Fruit fly (Drosophila melanogaster) whole organism, pupa: Measurements from ENCODE around the gene CG8952.

ENCODE experiments used
- CG10348 ChIP-seq: fragments of 200-800 bp; sonication (Bioruptor generic); IDR thresholded peaks from 2 replicates; pipeline ENCODE4 v1.3.6; 2022; ENCODE audit warnings: missing biosample characterization, missing genetic modification characterization
- CG12605 ChIP-seq: fragments of 200-800 bp; sonication (Bioruptor generic); IDR thresholded peaks from 2 replicates; pipeline ENCODE4 v1.3.6; 2022; ENCODE audit warnings: missing biosample characterization, missing genetic modification characterization
- CG13204 ChIP-seq: fragments of 200-800 bp; sonication (Bioruptor generic); optimal IDR thresholded peaks from 2 replicates; lab custom pipeline; 2018; ENCODE audit warnings: missing biosample characterization, mild to moderate bottlenecking, missing genetic modification characterization, moderate library complexity
- CG32121 ChIP-seq: fragments of 200-800 bp; sonication (Bioruptor generic); IDR thresholded peaks from 2 replicates; pipeline ENCODE4 v1.3.6; 2022; ENCODE audit warnings: missing biosample characterization, missing genetic modification characterization
- CG34367 ChIP-seq: fragments of 200-800 bp; sonication (Bioruptor generic); optimal IDR thresholded peaks from 2 replicates; lab custom pipeline; 2018; ENCODE audit warnings: missing biosample characterization, mild to moderate bottlenecking, missing genetic modification characterization
- CG4496 ChIP-seq: fragments of 200-800 bp; sonication (Bioruptor generic); IDR thresholded peaks from 3 replicates; pipeline ENCODE4 v1.3.6; 2022; ENCODE audit warnings: missing biosample characterization, missing genetic modification characterization
- CG8301 ChIP-seq: fragments of 200-800 bp; sonication (Bioruptor generic); optimal IDR thresholded peaks from 2 replicates; lab custom pipeline; 2018; ENCODE audit warnings: missing biosample characterization, mild to moderate bottlenecking, missing genetic modification characterization
- CG9948 ChIP-seq: fragments of 200-800 bp; sonication (Bioruptor generic); optimal IDR thresholded peaks from 2 replicates; lab custom pipeline; 2018; ENCODE audit warnings: missing biosample characterization, mild to moderate bottlenecking, missing genetic modification characterization, moderate library complexity
- D1 ChIP-seq: fragments of 200-800 bp; sonication (Bioruptor generic); optimal IDR thresholded peaks from 2 replicates; lab custom pipeline; 2018; ENCODE audit warnings: missing biosample characterization, mild to moderate bottlenecking, missing genetic modification characterization, moderate library complexity
- Ets98B ChIP-seq: fragments of 200-800 bp; sonication (Bioruptor generic); IDR thresholded peaks from 2 replicates; pipeline ENCODE4 v1.3.6; 2022; ENCODE audit warnings: missing biosample characterization, missing genetic modification characterization
- Pif1A ChIP-seq: fragments of 200-800 bp; sonication (Bioruptor generic); optimal IDR thresholded peaks from 3 replicates; lab custom pipeline; 2016; ENCODE audit warnings: missing biosample characterization, missing genetic modification characterization
- gl ChIP-seq: fragments of 200-800 bp; sonication (Bioruptor generic); optimal IDR thresholded peaks from 2 replicates; lab custom pipeline; 2018; ENCODE audit warnings: missing biosample characterization, mild to moderate bottlenecking, missing genetic modification characterization

DNA sequence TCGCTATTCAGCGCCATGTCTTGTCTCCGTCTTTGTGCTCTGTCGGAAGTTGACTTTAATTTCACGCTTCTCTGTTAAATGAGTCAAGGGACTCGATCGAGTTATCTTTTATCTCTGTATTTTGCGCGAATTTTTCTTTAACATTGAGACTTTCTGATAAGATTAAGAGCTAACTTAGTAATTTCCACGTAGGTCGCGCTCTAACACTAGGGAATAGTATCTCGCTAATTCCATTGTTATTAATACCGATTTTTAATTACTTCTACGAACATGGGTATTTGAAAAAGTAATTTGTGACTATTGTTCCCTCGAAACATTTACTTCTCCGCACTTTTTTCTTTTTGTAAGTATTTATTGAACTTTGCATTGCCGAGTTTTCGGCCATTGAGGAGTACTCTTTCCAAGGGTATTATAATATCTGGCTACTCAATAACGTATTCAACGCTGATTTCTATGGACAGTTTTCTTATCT is at the start of gene CG8952:
- TF ChIP-seq D1 (tag; lab: Kevin White, UChicago) = no peak
- TF ChIP-seq CG9948 = no peak
- TF ChIP-seq CG8301 (tag; lab: Kevin White, UChicago) = no peak
- no peak for TF ChIP-seq CG10348 (GFP tag; lab: Robert Waterston, UW)
- TF ChIP-seq CG4496 = no peak
- TF ChIP-seq CG12605 (GFP tag; lab: Robert Waterston, UW) = no peak
- no peak for TF ChIP-seq Pif1A
- no peak for TF ChIP-seq CG32121 (GFP tag; lab: Robert Waterston, UW)
- TF ChIP-seq Ets98B (GFP tag; lab: Robert Waterston, UW) = no peak
- TF ChIP-seq CG34367 (tag; lab: Kevin White, UChicago) = no peak
- no peak for TF ChIP-seq CG13204 (GFP tag; lab: Kevin White, UChicago)
- no peak for TF ChIP-seq gl (tag; lab: Kevin White, UChicago)
